Fruit fly (Drosophila melanogaster) whole organism, wandering third instar larva: Measurements from ENCODE around the gene CG5167.

Experiments used
- Abd-B ChIP-seq: fragments of >200 bp; optimal IDR thresholded peaks from 2 replicates; lab custom pipeline; 2017; ENCODE audit warnings: missing biosample characterization, missing genetic modification characterization
- CG32264 ChIP-seq: fragments of 200-800 bp; sonication (Bioruptor generic); optimal IDR thresholded peaks from 2 replicates; lab custom pipeline; 2016; ENCODE audit warnings: missing biosample characterization, missing genetic modification characterization
- CG9705 ChIP-seq: fragments of 200-800 bp; sonication (Bioruptor generic); optimal IDR thresholded peaks from 2 replicates; lab custom pipeline; 2018; ENCODE audit warnings: missing biosample characterization, mild to moderate bottlenecking, missing genetic modification characterization
- CrebA ChIP-seq: fragments of 200-800 bp; sonication (Bioruptor generic); optimal IDR thresholded peaks from 2 replicates; lab custom pipeline; 2016; ENCODE audit warnings: missing biosample characterization, mild to moderate bottlenecking, missing genetic modification characterization, borderline replicate concordance
- Dif ChIP-seq: fragments of 200-275, 200-300 bp; sonication (Bioruptor generic); optimal IDR thresholded peaks from 2 replicates; lab custom pipeline; 2018; ENCODE audit warnings: missing biosample characterization, missing genetic modification characterization; ENCODE audit not compliant: partially characterized antibody
- GATAd ChIP-seq: sonication (Bioruptor generic); optimal IDR thresholded peaks from 2 replicates; lab custom pipeline; 2016; ENCODE audit warnings: missing biosample characterization, missing genetic modification characterization
- HLH106 ChIP-seq: fragments of 200-800 bp; optimal IDR thresholded peaks from 3 replicates; lab custom pipeline; 2019; ENCODE audit warnings: missing biosample characterization, mild to moderate bottlenecking, missing genetic modification characterization, moderate library complexity
- Hr78 ChIP-seq: fragments of >200 bp; optimal IDR thresholded peaks from 2 replicates; lab custom pipeline; 2017; ENCODE audit warnings: missing biosample characterization, missing genetic modification characterization
- Hr83 ChIP-seq: fragments of 200-300 bp; sonication (Bioruptor generic); optimal IDR thresholded peaks from 2 replicates; lab custom pipeline; 2016; ENCODE audit warnings: missing biosample characterization, mild to moderate bottlenecking, missing genetic modification characterization, moderate library complexity; ENCODE audit not compliant: poor library complexity, severe bottlenecking
- Jra ChIP-seq: sonication (Bioruptor generic); optimal IDR thresholded peaks from 2 replicates; lab custom pipeline; 2016; ENCODE audit warnings: missing biosample characterization, missing genetic modification characterization
- Mio ChIP-seq: sonication (Bioruptor generic); optimal IDR thresholded peaks from 2 replicates; lab custom pipeline; 2016; ENCODE audit warnings: missing biosample characterization, missing genetic modification characterization
- Myc ChIP-seq: fragments of >200 bp; optimal IDR thresholded peaks from 2 replicates; lab custom pipeline; 2017
- N ChIP-seq: fragments of >200 bp; optimal IDR thresholded peaks from 2 replicates; lab custom pipeline; 2018; ENCODE audit warnings: missing biosample characterization, missing external identifiers, missing genetic modification characterization
- OdsH ChIP-seq: fragments of 200-800 bp; sonication (Bioruptor generic); optimal IDR thresholded peaks from 2 replicates; lab custom pipeline; 2016; ENCODE audit warnings: missing biosample characterization, mild to moderate bottlenecking, missing genetic modification characterization
- Rel ChIP-seq, 2 experiments: fragments of 200-800 bp; sonication (Bioruptor generic) in 1 of 2; optimal IDR thresholded peaks; 2 replicates in 1 of 2; 3 replicates in 1 of 2; lab custom pipeline; 2016 to 2019; ENCODE audit warnings: mild to moderate bottlenecking in 2 of 2, missing biosample characterization in 2 of 2, missing genetic modification characterization in 2 of 2, moderate library complexity in 1 of 2
- Sp1 ChIP-seq: fragments of 200-800 bp; sonication (Bioruptor generic); optimal IDR thresholded peaks from 3 replicates; lab custom pipeline; 2019; ENCODE audit warnings: missing biosample characterization, mild to moderate bottlenecking, missing genetic modification characterization, moderate library complexity
- Vsx2 ChIP-seq: fragments of 200-300, 225-300 bp; sonication (Bioruptor generic); optimal IDR thresholded peaks from 2 replicates; lab custom pipeline; 2018; ENCODE audit warnings: missing biosample characterization, missing genetic modification characterization; ENCODE audit not compliant: partially characterized antibody
- dl ChIP-seq, 2 experiments: fragments of 175-275, 200-275 bp in 1 of 2; fragments of 200-275 bp in 1 of 2; sonication (Bioruptor generic); optimal IDR thresholded peaks; lab custom pipeline; 2018; ENCODE audit warnings: mild to moderate bottlenecking in 2 of 2, missing biosample characterization in 2 of 2, missing genetic modification characterization in 2 of 2, moderate library complexity in 2 of 2; ENCODE audit not compliant: partially characterized antibody in 2 of 2, insufficient read depth in 1 of 2
- dmrt93B ChIP-seq: fragments of 200-800 bp; sonication (Bioruptor generic); optimal IDR thresholded peaks from 2 replicates; lab custom pipeline; 2018; ENCODE audit warnings: missing biosample characterization, mild to moderate bottlenecking, missing genetic modification characterization
- dsf ChIP-seq: sonication (Bioruptor generic); optimal IDR thresholded peaks from 2 replicates; lab custom pipeline; 2016; ENCODE audit warnings: missing biosample characterization, missing genetic modification characterization, borderline replicate concordance
- ey ChIP-seq: fragments of 200-800 bp; sonication (Bioruptor generic); optimal IDR thresholded peaks from 2 replicates; lab custom pipeline; 2016; ENCODE audit warnings: missing biosample characterization, missing genetic modification characterization
- foxo ChIP-seq, 2 experiments: fragments of 200-800 bp; sonication (Bioruptor generic); optimal IDR thresholded peaks; 2 replicates in 1 of 2; 3 replicates in 1 of 2; lab custom pipeline; 2016 to 2017; ENCODE audit warnings: missing biosample characterization in 2 of 2, missing genetic modification characterization in 2 of 2
- fru ChIP-seq: fragments of 200-800 bp; sonication (Bioruptor generic); optimal IDR thresholded peaks from 3 replicates; lab custom pipeline; 2016; ENCODE audit warnings: missing biosample characterization, mild to moderate bottlenecking, missing genetic modification characterization
- h ChIP-seq: fragments of 200-800 bp; sonication (Bioruptor generic); optimal IDR thresholded peaks from 3 replicates; lab custom pipeline; 2016; ENCODE audit warnings: missing biosample characterization, mild to moderate bottlenecking, missing genetic modification characterization
- pan ChIP-seq: fragments of >200 bp; optimal IDR thresholded peaks from 2 replicates; lab custom pipeline; 2017
- psq ChIP-seq: fragments of 200-800 bp; sonication (Bioruptor generic); optimal IDR thresholded peaks from 3 replicates; lab custom pipeline; 2017; ENCODE audit warnings: missing biosample characterization, mild to moderate bottlenecking, missing genetic modification characterization, moderate library complexity
- rgr ChIP-seq: fragments of 200-800 bp; sonication (Bioruptor generic); optimal IDR thresholded peaks from 3 replicates; lab custom pipeline; 2016; ENCODE audit warnings: missing biosample characterization, mild to moderate bottlenecking, missing genetic modification characterization
- sv ChIP-seq: fragments of 200-800 bp; sonication (Bioruptor generic); optimal IDR thresholded peaks from 3 replicates; lab custom pipeline; 2016; ENCODE audit warnings: missing biosample characterization, missing genetic modification characterization
- tai ChIP-seq: sonication (Bioruptor generic); optimal IDR thresholded peaks from 2 replicates; lab custom pipeline; 2016; ENCODE audit warnings: missing biosample characterization, missing genetic modification characterization
- usp ChIP-seq: fragments of >200 bp; optimal IDR thresholded peaks from 2 replicates; lab custom pipeline; 2017; ENCODE audit warnings: missing biosample characterization, missing genetic modification characterization
- woc ChIP-seq: sonication (Bioruptor generic); optimal IDR thresholded peaks from 2 replicates; lab custom pipeline; 2016; ENCODE audit warnings: missing biosample characterization, mild to moderate bottlenecking, missing genetic modification characterization

Gene CG5167

DNA sequence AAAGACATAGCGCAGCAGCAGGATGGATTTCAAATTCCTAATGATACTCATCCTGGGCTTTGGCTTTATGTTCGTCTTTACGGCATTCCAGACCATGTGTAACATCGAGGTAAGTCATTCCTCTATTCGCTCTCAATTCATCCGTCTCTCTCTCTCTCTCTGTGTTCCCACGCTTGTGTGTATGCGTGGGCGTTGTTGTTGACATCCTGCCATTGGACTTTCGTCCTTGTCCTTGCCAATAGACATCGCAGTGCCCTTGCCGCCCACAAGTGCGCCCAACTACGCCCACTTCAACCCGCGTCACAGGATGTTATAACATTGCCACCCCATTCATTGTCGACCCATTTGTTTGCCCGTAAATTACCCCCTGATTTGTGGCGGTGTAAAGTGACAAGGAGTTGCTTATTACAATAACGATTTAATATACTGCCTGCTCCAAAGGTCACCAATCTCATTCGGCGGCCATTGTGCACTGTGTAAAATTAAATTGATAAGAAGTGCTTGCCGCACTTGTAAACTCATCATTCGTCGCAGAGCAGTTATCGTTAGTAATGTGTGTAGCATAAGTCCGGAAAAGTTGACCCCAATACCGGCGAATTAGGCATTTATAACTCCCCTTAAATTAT is 43.4 kb downstream of the CG5167 start:
- TF ChIP-seq fru (GFP tag; lab: Kevin White, UChicago) (no peak), OdsH (GFP tag; lab: Kevin White, UChicago) (no peak)

DNA sequence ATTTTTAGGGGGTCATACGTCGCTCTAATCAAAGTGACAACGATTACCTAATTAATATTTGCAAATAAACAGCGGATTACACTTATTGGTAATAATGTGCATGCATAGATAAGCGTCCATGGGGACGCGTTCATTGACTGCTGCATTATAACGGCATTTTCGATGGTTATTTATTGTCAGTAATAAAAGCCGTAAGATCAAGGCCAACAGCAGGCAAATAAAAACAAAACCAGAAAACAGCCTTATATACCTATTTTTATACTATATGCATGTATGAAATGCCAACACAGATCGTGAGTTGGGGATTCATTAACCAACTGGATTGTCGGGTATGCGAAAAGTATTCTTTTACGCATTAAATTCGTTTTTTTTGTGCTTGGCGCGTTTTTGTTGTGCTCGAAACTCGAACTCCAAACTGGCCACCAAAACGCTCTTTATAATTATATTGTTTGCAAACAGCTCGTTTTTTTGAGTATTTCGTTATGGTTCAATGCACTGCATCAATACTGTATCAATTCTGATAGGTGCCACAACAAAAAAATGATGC is 44.5 kb downstream of the CG5167 start:
- TF ChIP-seq ey (GFP tag; lab: Kevin White, UChicago) (no peak), Rel (GFP tag; optimal IDR thresholded peaks at IDR 0.05; lab: Kevin White, UChicago) (no peak), Rel (tag; optimal IDR thresholded peaks at IDR 0.05; lab: Kevin White, UChicago) (peak; percentile 46)

DNA sequence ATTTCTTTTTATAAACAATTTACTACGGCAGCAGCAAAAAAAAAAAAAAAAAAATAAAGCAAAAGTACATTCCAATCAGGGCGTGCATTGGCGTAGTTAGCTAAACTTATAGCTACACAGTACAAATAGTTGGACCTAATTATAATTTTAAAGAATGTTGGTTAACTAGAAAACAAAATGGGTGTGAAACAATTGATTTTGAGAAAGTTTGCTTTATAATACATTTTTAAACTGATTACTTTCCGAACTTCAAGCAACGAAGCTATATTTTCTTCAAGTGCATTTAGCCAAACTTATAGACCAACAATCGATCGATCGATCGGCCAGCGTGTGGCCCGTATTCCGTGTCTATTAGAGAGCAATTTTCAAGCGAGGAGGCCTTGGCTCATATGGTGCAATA is 45.0 kb downstream of the CG5167 start:
- no peak for TF ChIP-seq h (GFP tag; lab: Kevin White, UChicago)
- TF ChIP-seq Vsx2 (GFP tag; lab: Kevin White, UChicago) = no peak
- TF ChIP-seq Dif (GFP tag; lab: Kevin White, UChicago) = no peak
- no peak for TF ChIP-seq psq
- no peak for TF ChIP-seq Sp1 (GFP tag; lab: Kevin White, UChicago)
- TF ChIP-seq Hr78 (GFP tag; lab: Kevin White, UChicago) = no peak
- no peak for TF ChIP-seq rgr (GFP tag; lab: Kevin White, UChicago)
- no peak for TF ChIP-seq CG9705 (GFP tag; lab: Kevin White, UChicago)
- no peak for TF ChIP-seq dsf (GFP tag; lab: Kevin White, UChicago)
- TF ChIP-seq Hr83 = no peak
- no peak for TF ChIP-seq woc
- no peak for TF ChIP-seq Jra (GFP tag; lab: Kevin White, UChicago)
- TF ChIP-seq CG32264 (GFP tag; lab: Kevin White, UChicago) = no peak
- no peak for TF ChIP-seq ey (GFP tag; lab: Kevin White, UChicago)
- TF ChIP-seq N (GFP tag; lab: Kevin White, UChicago) = no peak
- no peak for TF ChIP-seq fru (GFP tag; lab: Kevin White, UChicago)
- no peak for TF ChIP-seq Mio (GFP tag; lab: Kevin White, UChicago)
- TF ChIP-seq dmrt93B (GFP tag; lab: Kevin White, UChicago) = no peak

DNA sequence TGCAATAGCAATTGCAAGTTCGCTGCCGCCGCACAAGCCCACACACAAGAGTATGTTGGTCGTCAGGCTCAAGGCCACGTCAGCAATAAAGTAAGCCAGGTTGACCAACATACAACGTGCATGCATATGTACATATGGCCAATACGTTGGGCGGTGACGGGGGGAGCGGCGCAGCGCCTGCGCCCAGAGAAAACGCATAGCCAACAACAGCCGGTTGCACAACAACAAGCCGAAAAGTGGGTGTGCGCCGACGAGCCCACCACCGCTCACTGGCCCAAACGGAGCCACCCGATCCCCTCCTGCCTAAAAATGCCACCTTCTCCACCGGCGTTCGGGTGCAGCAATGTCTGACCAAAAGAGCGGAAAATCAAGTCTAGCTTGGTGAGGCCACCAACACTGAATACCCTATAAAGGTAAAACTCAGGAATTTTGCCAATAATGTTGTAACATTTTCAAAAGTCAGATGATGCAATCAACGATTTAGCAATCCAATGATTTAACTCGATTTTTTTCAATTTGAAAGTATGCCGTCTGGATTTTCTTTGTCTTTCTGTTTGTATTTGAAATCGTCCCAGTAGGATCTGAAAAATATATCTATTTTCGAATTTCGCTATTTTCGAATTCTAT is 45.7 kb downstream of the CG5167 start, which contains the start of gene CG5509:
Gene CG5509 (plus strand): TSS at position 577 of the 627 bp plus-strand sequence.
- no peak for TF ChIP-seq HLH106 (tag; lab: Kevin White, UChicago)
- TF ChIP-seq dl (GFP tag; optimal IDR thresholded peaks at IDR 0.05; lab: Kevin White, UChicago; ENCODE audit: insufficient read depth in 1 of 2, partially characterized antibody in 2 of 2) = no peak
- no peak for TF ChIP-seq psq
- TF ChIP-seq CG9705 (GFP tag; lab: Kevin White, UChicago) = no peak
- TF ChIP-seq GATAd (GFP tag; lab: Kevin White, UChicago) = no peak
- TF ChIP-seq Myc (lab: Kevin White, UChicago) = no peak
- TF ChIP-seq OdsH (GFP tag; lab: Kevin White, UChicago) = no peak
- TF ChIP-seq Mio (GFP tag; lab: Kevin White, UChicago) = no peak
- no peak for TF ChIP-seq N (GFP tag; lab: Kevin White, UChicago)
- no peak for TF ChIP-seq Hr83
- TF ChIP-seq usp = no peak
- TF ChIP-seq Dif (GFP tag; lab: Kevin White, UChicago) = no peak
- no peak for TF ChIP-seq fru (GFP tag; lab: Kevin White, UChicago)
- no peak for TF ChIP-seq h (GFP tag; lab: Kevin White, UChicago)
- no peak for TF ChIP-seq sv (GFP tag; lab: Kevin White, UChicago)
- no peak for TF ChIP-seq ey (GFP tag; lab: Kevin White, UChicago)
- TF ChIP-seq foxo (GFP tag; optimal IDR thresholded peaks at IDR 0.05; lab: Kevin White, UChicago) = no peak
- no peak for TF ChIP-seq CrebA (GFP tag; lab: Kevin White, UChicago)

DNA sequence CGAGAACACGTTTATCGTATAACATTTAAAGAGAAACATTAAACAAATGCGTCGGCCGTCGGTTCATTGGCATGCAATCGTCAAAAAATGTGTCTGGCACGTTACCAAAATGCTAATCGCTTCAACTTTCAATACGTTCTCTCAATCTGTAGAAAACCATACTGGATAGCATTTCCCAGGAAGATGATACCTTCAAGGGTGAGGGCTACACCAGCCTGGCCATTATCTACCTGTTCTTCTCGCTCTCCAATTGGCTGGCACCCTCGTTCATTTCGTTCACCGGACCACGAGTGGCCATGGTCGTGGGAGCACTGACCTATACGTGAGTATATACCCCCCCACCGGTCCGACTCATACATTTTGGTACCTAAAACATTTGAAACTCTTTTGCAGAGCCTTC is 48.2 kb downstream of the CG5167 start:
- TF ChIP-seq GATAd (GFP tag; lab: Kevin White, UChicago) = no peak
- TF ChIP-seq Jra (GFP tag; lab: Kevin White, UChicago) = no peak
- TF ChIP-seq Sp1 (GFP tag; lab: Kevin White, UChicago) = no peak
- TF ChIP-seq dsf (GFP tag; lab: Kevin White, UChicago) = no peak
- TF ChIP-seq sv (GFP tag; lab: Kevin White, UChicago) = no peak
- no peak for TF ChIP-seq CG32264 (GFP tag; lab: Kevin White, UChicago)
- TF ChIP-seq ey (GFP tag; lab: Kevin White, UChicago) = no peak
- no peak for TF ChIP-seq CG9705 (GFP tag; lab: Kevin White, UChicago)
- TF ChIP-seq HLH106 (tag; lab: Kevin White, UChicago) = no peak
- TF ChIP-seq tai (GFP tag; lab: Kevin White, UChicago) = no peak
- no peak for TF ChIP-seq woc
- no peak for TF ChIP-seq psq
- TF ChIP-seq Dif (GFP tag; lab: Kevin White, UChicago) = no peak
- TF ChIP-seq Abd-B = no peak
- no peak for TF ChIP-seq pan (lab: Kevin White, UChicago)
- no peak for TF ChIP-seq Hr78 (GFP tag; lab: Kevin White, UChicago)
